Fruit fly (Drosophila melanogaster): Measurements from ENCODE around the gene PGRP-LB.

- TF ChIP-seq psq (GFP tag; optimal IDR thresholded peaks at IDR 0.05) (no peak), Abd-B (GFP tag; optimal IDR thresholded peaks at IDR 0.05) (no peak), Myc (optimal IDR thresholded peaks at IDR 0.05) (no peak), Dif (GFP tag; optimal IDR thresholded peaks at IDR 0.05; ENCODE audit: partially characterized antibody) (no peak), Hr83 (GFP tag; optimal IDR thresholded peaks at IDR 0.05; ENCODE audit: poor library complexity, severe bottlenecking) (no peak), Hr78 (GFP tag; optimal IDR thresholded peaks at IDR 0.05) (no peak), N (GFP tag; optimal IDR thresholded peaks at IDR 0.05) (no peak), woc (GFP tag; optimal IDR thresholded peaks at IDR 0.05) (no peak), Sp1 (GFP tag; optimal IDR thresholded peaks at IDR 0.05) (no peak)
Measured at dm6 chr3R:11418568-11418967, 41.8 kb downstream of the PGRP-LB start, which contains the start of the genes bumpel and CG45676.
